Worm (Caenorhabditis elegans): ENCODE data around the gene acr-15.

Gene acr-15

ce11 chrV:8520846-8521553, 31.5 kb upstream of the acr-15 start, which contains the start of the genes F45F2.11 and otpl-7:
TSS of gene F45F2.11 (minus strand) at chrV:8520896.
TSS of gene otpl-7 (plus strand) at chrV:8521503.
- TF ChIP-seq K11D2.4 (GFP tag; IDR thresholded peaks at IDR 0.05) (no peak), bed-1 (GFP tag; IDR thresholded peaks at IDR 0.05) (no peak), lin-35 (GFP tag; optimal IDR thresholded peaks at IDR 0.05) (no peak), F10E7.11 (tag; optimal IDR thresholded peaks at IDR 0.05) (no peak), lsl-1 (GFP tag; optimal IDR thresholded peaks at IDR 0.05) (peak; percentile 94), ztf-26 (tag; optimal IDR thresholded peaks at IDR 0.05) (no peak), efl-1 (GFP tag; optimal IDR thresholded peaks at IDR 0.05) (peak; percentile 2), tbp1 (GFP tag; optimal IDR thresholded peaks at IDR 0.05) (peak; percentile 8), attf-5 (GFP tag; optimal IDR thresholded peaks at IDR 0.05) (no peak), F49E8.2 (tag; optimal IDR thresholded peaks at IDR 0.05; ENCODE audit: insufficient read depth) (no peak), nfya-1 (tag; optimal IDR thresholded peaks at IDR 0.05; ENCODE audit: borderline replicate concordance, insufficient read depth) (no peak), T26A5.8 (tag; optimal IDR thresholded peaks at IDR 0.05) (no peak), rcor-1 (GFP tag; IDR thresholded peaks at IDR 0.05) (no peak), ets-4 (GFP tag; optimal IDR thresholded peaks at IDR 0.05) (no peak), cebp-2 (GFP tag; IDR thresholded peaks at IDR 0.05) (no peak), xnd-1 (tag; optimal IDR thresholded peaks at IDR 0.05) (peak; percentile 94), ceh-91 (GFP tag; IDR thresholded peaks at IDR 0.05) (no peak), ceh-58 (GFP tag; IDR thresholded peaks at IDR 0.05) (no peak), T07F8.4 (tag; optimal IDR thresholded peaks at IDR 0.05) (no peak), snpc-4 (GFP tag; optimal IDR thresholded peaks at IDR 0.05) (no peak), snpc-4 (tag; optimal IDR thresholded peaks at IDR 0.05) (no peak), hlh-12 (tag; optimal IDR thresholded peaks at IDR 0.05) (no peak), ceh-40 (GFP tag; IDR thresholded peaks at IDR 0.05) (no peak), lir-1 (GFP tag; conservative IDR thresholded peaks at IDR 0.05) (no peak), somi-1 (GFP tag; optimal IDR thresholded peaks at IDR 0.05) (no peak), pha-4 (tag; optimal IDR thresholded peaks at IDR 0.05) (no peak), athp-1 (tag; optimal IDR thresholded peaks at IDR 0.05) (no peak), ama-1 (optimal IDR thresholded peaks at IDR 0.05) (no peak), ama-1 (GFP tag; optimal IDR thresholded peaks at IDR 0.05) (no peak), F57C9.4 (tag; optimal IDR thresholded peaks at IDR 0.05) (no peak), D2030.7 (GFP tag; IDR thresholded peaks at IDR 0.05) (peak; percentile 28; the same call in 1 of the 2 replicates), hmg-20 (GFP tag; IDR thresholded peaks at IDR 0.05) (no peak), madf-8 (GFP tag; conservative IDR thresholded peaks at IDR 0.05) (peak; percentile 50), let-526 (GFP tag; IDR thresholded peaks at IDR 0.05) (no peak), madf-6 (GFP tag; IDR thresholded peaks at IDR 0.05) (peak; percentile 89), K12H6.12 (tag; optimal IDR thresholded peaks at IDR 0.05) (no peak), nhr-90 (tag; optimal IDR thresholded peaks at IDR 0.05) (no peak), rec-8 (tag; optimal IDR thresholded peaks at IDR 0.05) (no peak), F37B4.10 (GFP tag; IDR thresholded peaks at IDR 0.05) (no peak), nhr-179 (tag; optimal IDR thresholded peaks at IDR 0.05) (no peak), F33H1.4 (GFP tag; IDR thresholded peaks at IDR 0.05) (peak; percentile 91), B0035.1 (tag; optimal IDR thresholded peaks at IDR 0.05) (no peak), him-1 (tag; optimal IDR thresholded peaks at IDR 0.05) (peak; percentile 69), cebp-1 (GFP tag; IDR thresholded peaks at IDR 0.05) (no peak), cebp-1 (tag; optimal IDR thresholded peaks at IDR 0.05) (no peak), madf-3 (GFP tag; IDR thresholded peaks at IDR 0.05) (0 out of 2 replicates have a peak, but pooled peaks have one; percentile 35), lin-26 (GFP tag; IDR thresholded peaks at IDR 0.05) (no peak), pbrm-1 (GFP tag; IDR thresholded peaks at IDR 0.05) (no peak), B0019.2 (GFP tag; conservative IDR thresholded peaks at IDR 0.05) (no peak)

All from whole organism, young adult.